Fruit fly (Drosophila melanogaster) whole organism, embryonic: ENCODE data around the gene Sfp70A4.

Source experiments
- Antp ChIP-seq: fragments of 200-800 bp; sonication (Bioruptor generic); optimal IDR thresholded peaks from 3 replicates; lab custom pipeline; 2016; ENCODE audit warnings: missing biosample characterization, missing genetic modification characterization
- B-H1 ChIP-seq: fragments of 200-800 bp; sonication (Bioruptor generic); IDR thresholded peaks from 3 replicates; pipeline ENCODE4 v1.3.6; 2022; ENCODE audit warnings: missing biosample characterization, missing genetic modification characterization
- CG13894 ChIP-seq: fragments of 200-800 bp; sonication (Bioruptor generic); optimal IDR thresholded peaks from 3 replicates; lab custom pipeline; 2018; ENCODE audit warnings: missing biosample characterization, mild to moderate bottlenecking, missing genetic modification characterization, moderate library complexity
- CG15073 ChIP-seq: fragments of 200-800 bp; sonication (Bioruptor generic); optimal IDR thresholded peaks from 2 replicates; lab custom pipeline; 2016; ENCODE audit warnings: missing biosample characterization, missing genetic modification characterization
- CG1529 ChIP-seq: fragments of 200-800 bp; sonication (Bioruptor generic); optimal IDR thresholded peaks from 3 replicates; lab custom pipeline; 2018; ENCODE audit warnings: missing biosample characterization, missing genetic modification characterization
- CG15696 ChIP-seq: fragments of 200-800 bp; sonication (Bioruptor generic); optimal IDR thresholded peaks from 2 replicates; lab custom pipeline; 2019; ENCODE audit warnings: missing biosample characterization, mild to moderate bottlenecking, missing genetic modification characterization, moderate library complexity
- CG18476 ChIP-seq: fragments of 200-800 bp; sonication (Bioruptor generic); optimal IDR thresholded peaks from 2 replicates; lab custom pipeline; 2016; ENCODE audit warnings: missing biosample characterization, mild to moderate bottlenecking, missing genetic modification characterization
- Doc2 ChIP-seq: fragments of 200-800 bp; sonication (Bioruptor generic); IDR thresholded peaks from 2 replicates; pipeline ENCODE4 v1.3.6; 2022; ENCODE audit warnings: missing biosample characterization, missing genetic modification characterization
- Poxn ChIP-seq: fragments of 200-800 bp; sonication (Bioruptor generic); IDR thresholded peaks from 2 replicates; pipeline ENCODE4 v1.3.6; 2022; ENCODE audit warnings: missing biosample characterization, missing genetic modification characterization
- Rx ChIP-seq: fragments of 200-800 bp; sonication (Bioruptor generic); IDR thresholded peaks from 2 replicates; pipeline ENCODE4 v1.3.6; 2022; ENCODE audit warnings: missing biosample characterization, missing genetic modification characterization
- Ssrp ChIP-seq: fragments of 200-800 bp; sonication (Bioruptor generic); optimal IDR thresholded peaks from 2 replicates; lab custom pipeline; 2018; ENCODE audit warnings: missing biosample characterization, mild to moderate bottlenecking, missing genetic modification characterization, moderate library complexity
- aop ChIP-seq: fragments of 200-800 bp; sonication (Bioruptor generic); IDR thresholded peaks from 2 replicates; pipeline ENCODE4 v1.3.6; 2022; ENCODE audit warnings: missing biosample characterization, missing genetic modification characterization
- cwo ChIP-seq: fragments of 200-800 bp; sonication (Bioruptor generic); optimal IDR thresholded peaks from 3 replicates; lab custom pipeline; 2017; ENCODE audit warnings: missing biosample characterization, missing genetic modification characterization, mild to moderate bottlenecking, moderate library complexity, missing genetic modification reagents
- ewg ChIP-seq: fragments of 200-800 bp; sonication (Bioruptor generic); optimal IDR thresholded peaks from 3 replicates; lab custom pipeline; 2017; ENCODE audit warnings: mild to moderate bottlenecking, missing biosample characterization, missing genetic modification reagents, missing genetic modification characterization
- hth ChIP-seq: fragments of >200 bp; optimal IDR thresholded peaks from 2 replicates; lab custom pipeline; 2017; ENCODE audit warnings: inconsistent platforms
- lola ChIP-seq, 3 experiments: fragments of >200 bp in 2 of 3; fragments of 200-800 bp in 1 of 3; sonication (Bioruptor generic) in 1 of 3; optimal IDR thresholded peaks; 2 replicates each; lab custom pipeline; 2017 to 2019; ENCODE audit warnings: missing biosample characterization in 3 of 3, missing genetic modification characterization in 3 of 3, mild to moderate bottlenecking in 1 of 3, moderate library complexity in 1 of 3
- row ChIP-seq: fragments of 200-800 bp; sonication (Bioruptor generic); IDR thresholded peaks from 3 replicates; pipeline ENCODE4 v1.3.6; 2022; ENCODE audit warnings: missing biosample characterization, missing genetic modification characterization
- sens ChIP-seq: fragments of 200-800 bp; sonication (Bioruptor generic); peaks from one replicate; lab custom pipeline; 2016; ENCODE audit warnings: missing biosample characterization, missing genetic modification characterization
- slbo ChIP-seq: fragments of 200-800 bp; sonication (Bioruptor generic); IDR thresholded peaks from 2 replicates; pipeline ENCODE4 v1.3.6; 2022; ENCODE audit warnings: missing biosample characterization, missing genetic modification characterization
- zen2 ChIP-seq: fragments of 200-800 bp; sonication (Bioruptor generic); IDR thresholded peaks from 3 replicates; pipeline ENCODE4 v1.3.6; 2022; ENCODE audit warnings: missing biosample characterization, missing genetic modification characterization; ENCODE audit not compliant: partially characterized antibody
- zfh2 ChIP-seq: fragments of 200-800 bp; sonication (Bioruptor generic); optimal IDR thresholded peaks from 2 replicates; lab custom pipeline; 2016; ENCODE audit warnings: missing biosample characterization, missing genetic modification characterization

Sfp70A4 gene

DNA sequence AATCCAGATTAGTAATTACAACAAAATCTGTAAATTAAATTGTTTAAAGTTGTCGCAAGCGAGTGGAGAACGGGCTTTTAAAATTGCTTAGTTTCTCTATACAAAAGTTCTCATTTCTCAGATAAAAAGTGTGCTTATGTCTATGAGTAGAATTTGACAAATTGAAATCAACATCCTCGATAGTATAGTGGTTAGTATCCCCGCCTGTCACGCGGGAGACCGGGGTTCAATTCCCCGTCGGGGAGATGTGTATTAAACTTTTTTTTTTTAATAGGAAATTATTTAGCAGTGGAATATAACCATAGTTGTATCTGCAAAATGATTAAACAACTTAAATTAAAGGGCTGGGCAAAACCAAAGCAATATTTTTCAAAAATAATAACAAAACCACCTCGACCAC lies 47.3 kb downstream of the Sfp70A4 start (continued):
- TF ChIP-seq Poxn (no peak), Antp (GFP tag; lab: Kevin White, UChicago) (no peak), sens (peak; percentile 48), zfh2 (GFP tag; lab: Kevin White, UChicago) (no peak), zen2 (GFP tag; lab: Robert Waterston, UW) (no peak), B-H1 (GFP tag; lab: Robert Waterston, UW) (no peak), CG15696 (tag; lab: Kevin White, UChicago) (no peak)
- TF ChIP-seq, all 482 proteins: peak for 9

DNA sequence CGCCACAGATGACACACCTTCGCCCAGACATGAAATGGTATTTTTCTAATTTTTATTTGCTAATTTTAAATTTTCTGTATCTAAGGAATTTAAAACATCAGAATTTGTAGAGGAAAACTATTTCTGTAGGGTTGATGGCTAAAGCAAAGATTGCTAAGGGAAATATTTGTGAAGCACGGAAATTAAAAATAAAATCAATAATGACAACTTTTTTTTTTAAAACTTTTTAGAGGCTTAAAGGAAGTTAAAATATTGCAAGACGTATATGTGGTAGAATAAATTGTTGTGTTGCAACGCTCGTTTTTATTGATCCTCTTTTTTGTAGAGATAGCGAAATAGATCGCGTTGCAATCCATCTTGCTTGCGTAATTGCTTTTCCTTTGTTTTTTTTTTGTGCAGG lies 48.1 kb downstream of the Sfp70A4 start, which contains the start of gene CG32119:
TSS of gene CG32119 (minus strand) at position 101 of the 400 bp plus-strand sequence.
- TF ChIP-seq Rx (GFP tag; lab: Robert Waterston, UW), result no peak
- no peak for TF ChIP-seq CG13894 (tag; lab: Kevin White, UChicago)
- TF ChIP-seq ewg (GFP tag; lab: Kevin White, UChicago), result no peak
- no peak for TF ChIP-seq hth (lab: Kevin White, UChicago)
- TF ChIP-seq CG18476 (GFP tag; lab: Kevin White, UChicago), result no peak
- TF ChIP-seq aop (GFP tag; lab: Robert Waterston, UW), result no peak
- TF ChIP-seq lola (GFP tag; optimal IDR thresholded peaks at IDR 0.05; lab: Kevin White, UChicago), result no peak
- no peak for TF ChIP-seq cwo (GFP tag; lab: Kevin White, UChicago)
- TF ChIP-seq Doc2, result no peak
- no peak for TF ChIP-seq CG15073 (GFP tag; lab: Kevin White, UChicago)
- TF ChIP-seq slbo (GFP tag; lab: Robert Waterston, UW), result no peak
- no peak for TF ChIP-seq CG1529
- no peak for TF ChIP-seq Ssrp (tag; lab: Kevin White, UChicago)
- no peak for TF ChIP-seq row (GFP tag; lab: Robert Waterston, UW)
- TF ChIP-seq, all 482 proteins: peak for 0
